Worm (Caenorhabditis elegans) whole organism, L2 larva: ENCODE results near the gene C32B5.18.
"Not testable (repeated sequence)": the region's sequence is repeated elsewhere in the genome, so short reads cannot be mapped to it uniquely, and the experiment has no call there.

Experiments used
- F13H6.1 ChIP-seq: sonication (generic microtip); optimal IDR thresholded peaks from 2 replicates; lab custom pipeline; 2016; ENCODE audit warnings: missing genetic modification characterization, missing compliant biosample characterization
- Y55F3AM.14 ChIP-seq: fragments of 200-800 bp; sonication (Bioruptor generic); optimal IDR thresholded peaks from 2 replicates; lab custom pipeline; 2018; ENCODE audit warnings: mild to moderate bottlenecking, missing genetic modification characterization, missing compliant biosample characterization
- alr-1 ChIP-seq: fragments of 150-350 bp; optimal IDR thresholded peaks from 2 replicates; lab custom pipeline; 2014; ENCODE audit warnings: missing biosample characterization, missing genetic modification characterization
- blmp-1 ChIP-seq: sonication (generic microtip); optimal IDR thresholded peaks from 2 replicates; lab custom pipeline; 2017; ENCODE audit warnings: missing genetic modification characterization, mild to moderate bottlenecking, missing compliant biosample characterization, antibody characterized with exemption, moderate library complexity; ENCODE audit not compliant: insufficient read depth
- ceh-82 ChIP-seq: fragments of 150-350 bp; optimal IDR thresholded peaks from 2 replicates; lab custom pipeline; 2014; ENCODE audit warnings: missing biosample characterization, missing genetic modification characterization
- crh-2 ChIP-seq: sonication (generic microtip); optimal IDR thresholded peaks from 2 replicates; lab custom pipeline; 2017; ENCODE audit warnings: missing biosample characterization, missing genetic modification characterization
- dmd-4 ChIP-seq: sonication (generic microtip); optimal IDR thresholded peaks from 2 replicates; lab custom pipeline; 2017; ENCODE audit warnings: missing biosample characterization, missing genetic modification characterization
- egl-27 ChIP-seq: sonication (generic microtip); optimal IDR thresholded peaks from 3 replicates; lab custom pipeline; 2017; ENCODE audit warnings: missing biosample characterization, missing genetic modification reagents, missing genetic modification characterization
- elt-1 ChIP-seq: fragments of 150-350 bp; optimal IDR thresholded peaks from 2 replicates; lab custom pipeline; 2014; ENCODE audit warnings: missing biosample characterization, missing genetic modification characterization
- fos-1 ChIP-seq: fragments of 150-350 bp; optimal IDR thresholded peaks from 2 replicates; lab custom pipeline; 2014; ENCODE audit warnings: missing biosample characterization, missing genetic modification characterization
- gmeb-1 ChIP-seq: fragments of 150-350 bp; optimal IDR thresholded peaks from 2 replicates; lab custom pipeline; 2014; ENCODE audit warnings: missing biosample characterization, missing genetic modification characterization
- lin-11 ChIP-seq: fragments of 150-350 bp; sonication (generic microtip); optimal IDR thresholded peaks from 2 replicates; lab custom pipeline; 2014; ENCODE audit warnings: missing biosample characterization, missing genetic modification characterization, inconsistent platforms, mixed read lengths
- lin-13 ChIP-seq: fragments of 150-350 bp; optimal IDR thresholded peaks from 2 replicates; lab custom pipeline; 2014; ENCODE audit warnings: missing biosample characterization, missing genetic modification reagents, missing genetic modification characterization
- lin-39 ChIP-seq: fragments of 150-350 bp; optimal IDR thresholded peaks from 2 replicates; lab custom pipeline; 2014; ENCODE audit warnings: missing biosample characterization, missing genetic modification reagents, missing genetic modification characterization
- mbf-1 ChIP-seq: sonication (generic microtip); optimal IDR thresholded peaks from 2 replicates; lab custom pipeline; 2017; ENCODE audit warnings: missing biosample characterization, missing genetic modification characterization
- nhr-11 ChIP-seq: fragments of 150-350 bp; optimal IDR thresholded peaks from 2 replicates; lab custom pipeline; 2014; ENCODE audit warnings: missing biosample characterization, missing genetic modification characterization
- nhr-12 ChIP-seq: fragments of 150-350 bp; optimal IDR thresholded peaks from 2 replicates; lab custom pipeline; 2014; ENCODE audit warnings: missing biosample characterization, missing genetic modification characterization
- nhr-129 ChIP-seq: fragments of 150-350 bp; optimal IDR thresholded peaks from 2 replicates; lab custom pipeline; 2014; ENCODE audit warnings: missing biosample characterization, missing genetic modification characterization
- nhr-23 ChIP-seq: fragments of 150-350 bp; optimal IDR thresholded peaks from 2 replicates; lab custom pipeline; 2014; ENCODE audit warnings: missing biosample characterization, missing genetic modification reagents, missing genetic modification characterization
- nhr-237 ChIP-seq: fragments of 150-350 bp; optimal IDR thresholded peaks from 2 replicates; lab custom pipeline; 2014; ENCODE audit warnings: missing biosample characterization, missing genetic modification characterization
- nhr-25 ChIP-seq: fragments of 150-350 bp; sonication (generic microtip); optimal IDR thresholded peaks from 3 replicates; lab custom pipeline; 2014; ENCODE audit warnings: missing biosample characterization, missing genetic modification characterization
- peb-1 ChIP-seq: fragments of 150-350 bp; optimal IDR thresholded peaks from 2 replicates; lab custom pipeline; 2014; ENCODE audit warnings: missing biosample characterization, missing genetic modification characterization
- sem-4 ChIP-seq: fragments of 150-350 bp; optimal IDR thresholded peaks from 2 replicates; lab custom pipeline; 2014; ENCODE audit warnings: missing biosample characterization, missing genetic modification reagents, missing genetic modification characterization
- sma-3 ChIP-seq: sonication (generic microtip); optimal IDR thresholded peaks from 2 replicates; lab custom pipeline; 2016; ENCODE audit warnings: missing genetic modification reagents, missing genetic modification characterization, missing compliant biosample characterization
- sma-9 ChIP-seq, 2 experiments: fragments of 150-350 bp in 1 of 2; sonication (generic microtip) in 1 of 2; optimal IDR thresholded peaks; 2 replicates each; lab custom pipeline; 2014 to 2016; ENCODE audit warnings: missing genetic modification characterization in 2 of 2, mild to moderate bottlenecking in 1 of 2, missing biosample characterization in 1 of 2, missing compliant biosample characterization in 1 of 2, missing genetic modification reagents in 1 of 2, moderate library complexity in 1 of 2
- snpc-4 ChIP-seq: fragments of 150-350 bp; optimal IDR thresholded peaks from 2 replicates; lab custom pipeline; 2014; ENCODE audit warnings: missing biosample characterization, missing genetic modification characterization
- unc-39 ChIP-seq: fragments of 150-350 bp; optimal IDR thresholded peaks from 2 replicates; lab custom pipeline; 2014; ENCODE audit warnings: missing biosample characterization, missing genetic modification characterization
- unc-55 ChIP-seq: fragments of 150-350 bp; sonication (generic microtip); optimal IDR thresholded peaks from 3 replicates; lab custom pipeline; 2014; ENCODE audit warnings: missing biosample characterization, missing genetic modification reagents, missing genetic modification characterization
- zag-1 ChIP-seq: fragments of 150-350 bp; optimal IDR thresholded peaks from 2 replicates; lab custom pipeline; 2014; ENCODE audit warnings: missing biosample characterization, missing genetic modification characterization
- ztf-1 ChIP-seq: fragments of 200-800 bp; sonication (Bioruptor generic); conservative IDR thresholded peaks from 2 replicates; pipeline ENCODE4 v1.3.6; 2022; ENCODE audit warnings: missing genetic modification characterization, missing compliant biosample characterization
- ztf-11 ChIP-seq: sonication (generic microtip); optimal IDR thresholded peaks from 2 replicates; lab custom pipeline; 2017; ENCODE audit warnings: missing biosample characterization, missing genetic modification characterization

Gene C32B5.18

DNA sequence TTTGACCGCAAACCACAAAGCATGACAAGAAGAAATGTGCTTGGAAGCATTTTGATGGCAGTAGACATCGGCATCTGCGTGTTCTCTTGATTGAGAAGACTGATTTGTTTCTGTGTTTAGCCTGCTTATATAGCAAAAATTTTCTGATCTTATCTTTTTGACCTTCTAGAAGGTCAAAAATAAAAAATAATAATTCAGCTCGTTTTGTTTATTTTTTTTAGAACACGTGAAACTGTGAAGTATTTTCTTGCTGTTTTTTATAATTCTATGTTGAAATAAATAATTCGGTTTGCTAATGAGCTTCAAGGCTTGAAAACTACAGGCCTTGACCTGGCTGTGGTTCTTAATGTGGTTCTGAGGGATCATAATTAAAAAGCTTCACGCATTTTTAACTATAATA, 33.0 kb upstream of the C32B5.18 start, which contains the start of gene R07C3.13:
Gene R07C3.13 (minus strand): TSS at position 101 of the 400 bp plus-strand sequence.
- TF ChIP-seq lin-39 (tag; lab: Kevin White, UChicago) (no peak), snpc-4 (no peak), nhr-12 (tag; lab: Kevin White, UChicago) (no peak), ztf-1 (GFP tag; lab: Robert Waterston, UW) (no peak), nhr-237 (tag; lab: Kevin White, UChicago) (no peak), nhr-11 (tag; lab: Kevin White, UChicago) (no peak), sma-3 (GFP tag; lab: Kevin White, UChicago) (no peak), egl-27 (tag; lab: Kevin White, UChicago) (no peak), blmp-1 (tag; lab: Kevin White, UChicago) (no peak), nhr-25 (tag; lab: Kevin White, UChicago) (no peak), sma-9 (GFP tag; optimal IDR thresholded peaks at IDR 0.05; lab: Kevin White, UChicago) (no peak), sma-9 (tag; optimal IDR thresholded peaks at IDR 0.05; lab: Kevin White, UChicago) (no peak), unc-39 (tag; lab: Kevin White, UChicago) (no peak), lin-13 (no peak), fos-1 (tag; lab: Kevin White, UChicago) (no peak), dmd-4 (tag; lab: Kevin White, UChicago) (no peak), mbf-1 (no peak), sem-4 (no peak), nhr-129 (tag; lab: Kevin White, UChicago) (no peak)

DNA sequence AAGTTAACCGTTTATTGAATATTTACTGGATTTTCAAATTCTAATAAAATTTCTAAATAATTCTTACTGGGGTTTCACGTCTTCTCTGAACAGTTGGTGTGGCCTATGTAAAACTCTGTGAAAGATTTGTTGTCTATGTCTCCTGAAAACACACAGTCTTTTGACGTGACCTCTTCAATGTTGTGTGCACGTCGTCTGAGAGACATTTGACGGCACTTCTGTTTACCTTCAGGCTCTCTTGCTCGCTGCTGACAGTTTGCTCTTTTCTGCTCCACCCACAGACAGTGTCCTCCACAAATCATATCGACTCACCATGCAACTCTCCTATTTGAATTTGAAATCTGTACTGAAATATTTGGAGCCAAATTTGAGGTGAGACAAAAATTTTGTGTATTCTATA, 29.4 kb upstream of the C32B5.18 start, which contains the start of gene fbxc-34:
Gene fbxc-34 (plus strand): TSS at position 301 of the 400 bp plus-strand sequence.
- not testable (repeated sequence) for TF ChIP-seq sma-3, unc-55, Y55F3AM.14 (GFP tag; lab: Kevin White, UChicago)

DNA sequence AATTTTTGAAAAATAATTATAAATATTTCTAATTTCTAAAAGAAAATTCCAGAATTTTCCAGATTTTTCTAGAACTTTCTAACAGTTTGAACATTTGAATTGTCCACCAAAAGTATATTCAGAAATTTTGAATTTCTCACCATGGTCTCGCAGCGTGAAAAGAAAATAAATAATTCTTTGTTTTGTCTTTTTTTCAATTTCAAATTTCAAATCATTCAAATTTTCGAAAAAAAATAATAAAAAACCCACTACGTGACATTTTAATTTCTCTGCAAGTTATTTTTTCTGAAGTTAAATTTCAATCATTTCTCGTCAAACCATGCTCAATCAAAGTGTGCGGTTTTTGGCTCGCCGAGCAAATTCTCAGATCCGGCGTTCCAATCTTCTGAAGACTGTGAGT, 27.6 kb upstream of the C32B5.18 start, which contains the start of gene acs-15:
Gene acs-15 (plus strand): TSS at position 301 of the 400 bp plus-strand sequence.
- TF ChIP-seq gmeb-1 = no peak
- TF ChIP-seq peb-1 = no peak
- no peak for TF ChIP-seq dmd-4 (tag; lab: Kevin White, UChicago)
- TF ChIP-seq blmp-1 (tag; lab: Kevin White, UChicago) = no peak
- no peak for TF ChIP-seq elt-1 (tag; lab: Kevin White, UChicago)
- TF ChIP-seq F13H6.1 (tag; lab: Kevin White, UChicago) = no peak
- no peak for TF ChIP-seq sem-4
- no peak for TF ChIP-seq crh-2
- TF ChIP-seq sma-3 (GFP tag; lab: Kevin White, UChicago) = no peak

DNA sequence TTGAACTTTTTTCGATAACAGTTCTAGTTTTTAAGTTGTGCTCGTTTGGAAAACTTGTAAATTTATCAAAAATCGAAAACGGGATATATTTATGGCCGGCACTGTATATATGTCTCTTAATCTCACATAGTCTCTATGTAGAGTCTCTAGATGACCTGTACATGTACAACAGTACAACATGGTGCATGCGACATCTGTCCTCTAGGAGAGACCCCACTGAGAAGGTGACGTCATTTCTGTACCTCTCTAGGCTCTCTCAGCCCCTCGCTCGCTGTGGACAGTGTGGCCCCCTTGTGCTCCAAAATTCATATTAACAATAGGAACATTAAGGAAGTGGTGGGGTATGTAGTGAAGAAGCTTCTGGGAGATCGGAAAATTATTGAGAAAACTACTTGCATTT, 23.1 kb upstream of the C32B5.18 start:
- no peak for TF ChIP-seq unc-55 (GFP tag; lab: Kevin White, UChicago)
- no peak for TF ChIP-seq lin-11 (tag; lab: Kevin White, UChicago)
- TF ChIP-seq blmp-1 (tag; lab: Kevin White, UChicago) = no peak
- TF ChIP-seq nhr-11 (tag; lab: Kevin White, UChicago) = no peak
- TF ChIP-seq alr-1 (tag; lab: Kevin White, UChicago) = no peak
- no peak for TF ChIP-seq ceh-82 (tag; lab: Kevin White, UChicago)
- no peak for TF ChIP-seq sem-4
- TF ChIP-seq nhr-23 (tag; lab: Kevin White, UChicago) = no peak
- TF ChIP-seq, all 48 proteins: peak for 0

DNA sequence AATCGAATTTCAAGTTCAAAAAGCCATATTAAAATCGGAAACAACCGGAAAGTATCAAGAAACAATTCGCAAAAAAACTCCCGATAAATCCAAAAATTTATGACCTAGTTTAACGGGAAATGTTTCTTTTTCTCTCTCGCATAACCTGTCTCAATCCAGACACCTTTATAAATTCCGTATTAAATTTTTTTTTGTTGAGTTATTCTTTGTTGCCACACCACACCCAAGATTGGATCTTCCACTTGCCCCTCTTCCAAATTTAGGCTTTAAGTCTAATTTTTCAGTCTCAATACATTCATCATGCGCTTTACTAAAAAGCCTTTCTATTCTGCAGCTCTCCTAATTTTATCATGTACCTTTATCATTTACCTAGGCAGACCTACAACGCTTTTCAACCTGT, 21.8 kb upstream of the C32B5.18 start, which contains the start of gene R07C3.3:
Gene R07C3.3 (plus strand): TSS at position 301 of the 400 bp plus-strand sequence.
- TF ChIP-seq nhr-237 (tag; lab: Kevin White, UChicago) (no peak), ztf-11 (tag; lab: Kevin White, UChicago) (no peak), zag-1 (no peak), unc-39 (tag; lab: Kevin White, UChicago) (no peak), fos-1 (tag; lab: Kevin White, UChicago) (no peak), nhr-25 (tag; lab: Kevin White, UChicago) (no peak), peb-1 (no peak), mbf-1 (no peak), nhr-129 (tag; lab: Kevin White, UChicago) (no peak)
